Worm (Caenorhabditis elegans) whole organism, mixed stage, embryonic: Measurements from ENCODE around the gene brc-2.

ENCODE experiments used
- M03D4.4 ChIP-seq: sonication (generic microtip); optimal IDR thresholded peaks from 2 replicates; lab custom pipeline; 2017; ENCODE audit warnings: mild to moderate bottlenecking, missing genetic modification characterization, missing compliant biosample characterization
- bed-3 ChIP-seq: fragments of 200-800 bp; sonication (Bioruptor generic); optimal IDR thresholded peaks from 3 replicates; lab custom pipeline; 2018; ENCODE audit warnings: mild to moderate bottlenecking, missing genetic modification characterization, moderate library complexity, missing compliant biosample characterization
- blmp-1 ChIP-seq: fragments of 150-350 bp; optimal IDR thresholded peaks from 2 replicates; lab custom pipeline; 2014; ENCODE audit warnings: missing biosample characterization, missing genetic modification characterization
- ceh-39 ChIP-seq: fragments of 150-350 bp; optimal IDR thresholded peaks from 2 replicates; lab custom pipeline; 2014; ENCODE audit warnings: missing biosample characterization, missing genetic modification characterization
- ceh-43 ChIP-seq: fragments of 200-800 bp; sonication (Bioruptor generic); optimal IDR thresholded peaks from 2 replicates; lab custom pipeline; 2018; ENCODE audit warnings: mild to moderate bottlenecking, missing genetic modification characterization, moderate library complexity, missing compliant biosample characterization
- ceh-83 ChIP-seq: fragments of 200-800 bp; sonication (Bioruptor generic); optimal IDR thresholded peaks from 2 replicates; lab custom pipeline; 2018; ENCODE audit warnings: mild to moderate bottlenecking, missing genetic modification characterization, missing compliant biosample characterization
- ces-1 ChIP-seq: fragments of 150-350 bp; optimal IDR thresholded peaks from 2 replicates; lab custom pipeline; 2014; ENCODE audit warnings: missing biosample characterization, missing genetic modification reagents, missing genetic modification characterization
- cnd-1 ChIP-seq: fragments of 200-800 bp; sonication (Bioruptor generic); optimal IDR thresholded peaks from 2 replicates; lab custom pipeline; 2018; ENCODE audit warnings: mild to moderate bottlenecking, missing genetic modification characterization, missing compliant biosample characterization
- drap-1 ChIP-seq: fragments of 200-800 bp; sonication (Bioruptor generic); optimal IDR thresholded peaks from 3 replicates; lab custom pipeline; 2018; ENCODE audit warnings: mild to moderate bottlenecking, missing genetic modification characterization, missing compliant biosample characterization
- elt-1 ChIP-seq: sonication (generic microtip); optimal IDR thresholded peaks from 2 replicates; lab custom pipeline; 2017; ENCODE audit warnings: missing genetic modification characterization, mild to moderate bottlenecking, missing compliant biosample characterization, antibody characterized with exemption, moderate library complexity, borderline replicate concordance; ENCODE audit not compliant: insufficient read depth
- elt-3 ChIP-seq: fragments of 150-350 bp; optimal IDR thresholded peaks from 2 replicates; lab custom pipeline; 2014; ENCODE audit warnings: missing biosample characterization, missing genetic modification characterization
- flh-1 ChIP-seq: fragments of 200-800 bp; sonication (Bioruptor generic); optimal IDR thresholded peaks from 2 replicates; lab custom pipeline; 2018; ENCODE audit warnings: mild to moderate bottlenecking, missing genetic modification characterization, moderate library complexity, missing compliant biosample characterization
- ham-2 ChIP-seq: fragments of 200-800 bp; sonication (Bioruptor generic); optimal IDR thresholded peaks from 2 replicates; lab custom pipeline; 2018; ENCODE audit warnings: mild to moderate bottlenecking, missing genetic modification characterization, missing compliant biosample characterization
- hlh-1 ChIP-seq: fragments of 150-350 bp; optimal IDR thresholded peaks from 2 replicates; lab custom pipeline; 2014; ENCODE audit warnings: missing biosample characterization, missing genetic modification reagents, missing genetic modification characterization
- lsy-2 ChIP-seq: fragments of 150-350 bp; optimal IDR thresholded peaks from 2 replicates; lab custom pipeline; 2014; ENCODE audit warnings: missing biosample characterization, missing genetic modification characterization
- mep-1 ChIP-seq: fragments of 150-350 bp; optimal IDR thresholded peaks from 2 replicates; lab custom pipeline; 2017; ENCODE audit warnings: missing biosample characterization, missing genetic modification reagents, missing genetic modification characterization, inconsistent platforms
- nhr-12 ChIP-seq: fragments of 150-350 bp; optimal IDR thresholded peaks from 2 replicates; lab custom pipeline; 2014; ENCODE audit warnings: missing biosample characterization, missing genetic modification characterization
- nhr-2 ChIP-seq: fragments of 150-350 bp; optimal IDR thresholded peaks from 2 replicates; lab custom pipeline; 2014; ENCODE audit warnings: missing biosample characterization, missing genetic modification characterization
- nhr-237 ChIP-seq: fragments of 150-350 bp; optimal IDR thresholded peaks from 2 replicates; lab custom pipeline; 2014; ENCODE audit warnings: missing biosample characterization, missing genetic modification characterization
- nhr-28 ChIP-seq: fragments of 150-350 bp; optimal IDR thresholded peaks from 2 replicates; lab custom pipeline; 2014; ENCODE audit warnings: missing biosample characterization, missing genetic modification characterization
- nhr-76 ChIP-seq: sonication (generic microtip); optimal IDR thresholded peaks from 2 replicates; lab custom pipeline; 2017; ENCODE audit warnings: missing biosample characterization, missing genetic modification characterization
- pha-4 ChIP-seq: fragments of 150-350 bp; optimal IDR thresholded peaks from 2 replicates; lab custom pipeline; 2018; ENCODE audit warnings: missing biosample characterization, missing genetic modification reagents, missing genetic modification characterization
- sem-2 ChIP-seq: fragments of 200-800 bp; sonication (Bioruptor generic); optimal IDR thresholded peaks from 2 replicates; lab custom pipeline; 2018; ENCODE audit warnings: mild to moderate bottlenecking, missing genetic modification characterization, missing compliant biosample characterization
- snpc-4 ChIP-seq: fragments of 150-350 bp; optimal IDR thresholded peaks from 2 replicates; lab custom pipeline; 2014; ENCODE audit warnings: missing biosample characterization, missing genetic modification characterization
- sptf-1 ChIP-seq: sonication (generic microtip); optimal IDR thresholded peaks from 2 replicates; lab custom pipeline; 2017; ENCODE audit warnings: mild to moderate bottlenecking, missing genetic modification characterization, moderate library complexity, missing compliant biosample characterization
- tbx-8 ChIP-seq: fragments of 200-800 bp; sonication (Bioruptor generic); optimal IDR thresholded peaks from 2 replicates; lab custom pipeline; 2018; ENCODE audit warnings: mild to moderate bottlenecking, missing genetic modification characterization, moderate library complexity, missing compliant biosample characterization
- unc-120 ChIP-seq: sonication (generic microtip); optimal IDR thresholded peaks from 2 replicates; lab custom pipeline; 2017; ENCODE audit warnings: missing genetic modification characterization, missing compliant biosample characterization; ENCODE audit not compliant: poor library complexity, severe bottlenecking
- unc-39 ChIP-seq: fragments of 150-350 bp; optimal IDR thresholded peaks from 2 replicates; lab custom pipeline; 2014; ENCODE audit warnings: missing biosample characterization, missing genetic modification characterization
- unc-62 ChIP-seq: fragments of 150-350 bp; optimal IDR thresholded peaks from 2 replicates; lab custom pipeline; 2014; ENCODE audit warnings: missing biosample characterization, missing genetic modification reagents, missing genetic modification characterization
- zip-8 ChIP-seq: fragments of 150-350 bp; optimal IDR thresholded peaks from 2 replicates; lab custom pipeline; 2014; ENCODE audit warnings: missing biosample characterization, missing genetic modification characterization

The brc-2 gene

DNA sequence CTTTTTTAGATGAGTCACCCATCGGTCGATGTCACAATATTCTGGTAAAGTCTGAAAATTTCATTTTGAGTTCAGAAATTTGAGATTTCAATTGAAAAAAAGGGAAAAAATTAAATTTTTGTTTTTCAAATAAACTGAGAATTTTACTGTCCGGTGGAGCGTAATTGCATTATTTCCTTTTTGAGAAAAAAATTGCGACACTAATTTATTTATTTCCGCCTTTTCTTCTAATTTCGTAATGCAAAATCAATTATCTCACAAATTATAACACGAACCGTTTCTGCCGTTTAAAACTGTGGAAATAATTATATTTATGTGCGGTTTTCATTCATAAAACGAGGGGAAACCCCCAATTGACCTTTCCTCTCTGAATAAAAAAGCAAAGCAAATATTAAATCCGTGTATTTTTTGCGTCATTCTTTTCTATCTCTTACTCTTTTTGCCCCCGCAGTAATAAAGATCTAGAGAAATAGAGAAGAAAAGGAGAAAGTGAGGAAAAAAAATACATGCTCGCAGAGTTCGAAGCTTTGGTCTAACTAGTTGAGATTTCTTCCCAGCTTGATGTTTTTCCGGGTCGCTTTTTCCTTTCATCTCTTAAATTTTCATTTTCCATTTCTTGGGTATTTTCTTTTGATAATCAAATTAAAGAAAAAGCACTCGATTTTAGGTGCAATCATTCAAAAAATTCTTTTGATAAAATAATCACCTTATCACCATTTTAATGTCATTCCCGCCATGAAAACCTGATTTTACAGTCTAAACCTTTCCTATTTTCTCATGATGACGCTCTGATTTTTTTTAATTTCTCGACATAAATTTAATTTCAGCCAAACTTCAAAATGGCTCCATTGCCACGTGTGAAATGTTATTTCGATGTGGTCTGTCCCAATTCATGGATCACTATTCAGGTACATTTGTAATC lies at the start of gene brc-2, which contains the start of gene T07E3.3:
brc-2 (minus strand) TSS at position 51 of the 922 bp plus-strand sequence.
T07E3.3 (plus strand) TSS at position 822 of the 922 bp plus-strand sequence.
- TF ChIP-seq bed-3 (no peak), ces-1 (GFP tag; lab: Kevin White, UChicago) (peak; percentile 86), ham-2 (GFP tag; lab: Kevin White, UChicago) (no peak), nhr-76 (tag; lab: Kevin White, UChicago) (no peak), elt-3 (tag; lab: Kevin White, UChicago) (no peak), unc-39 (no peak), flh-1 (no peak), elt-1 (no peak), unc-62 (GFP tag; lab: Kevin White, UChicago) (no peak), nhr-2 (tag; lab: Kevin White, UChicago) (no peak), ceh-43 (GFP tag; lab: Kevin White, UChicago) (peak; percentile 41), hlh-1 (tag; lab: Kevin White, UChicago) (no peak), blmp-1 (tag; lab: Kevin White, UChicago) (no peak), ceh-83 (no peak), M03D4.4 (tag; lab: Kevin White, UChicago) (no peak), sem-2 (GFP tag; lab: Kevin White, UChicago) (no peak), lsy-2 (tag; lab: Kevin White, UChicago) (no peak), zip-8 (tag; lab: Kevin White, UChicago) (no peak)

DNA sequence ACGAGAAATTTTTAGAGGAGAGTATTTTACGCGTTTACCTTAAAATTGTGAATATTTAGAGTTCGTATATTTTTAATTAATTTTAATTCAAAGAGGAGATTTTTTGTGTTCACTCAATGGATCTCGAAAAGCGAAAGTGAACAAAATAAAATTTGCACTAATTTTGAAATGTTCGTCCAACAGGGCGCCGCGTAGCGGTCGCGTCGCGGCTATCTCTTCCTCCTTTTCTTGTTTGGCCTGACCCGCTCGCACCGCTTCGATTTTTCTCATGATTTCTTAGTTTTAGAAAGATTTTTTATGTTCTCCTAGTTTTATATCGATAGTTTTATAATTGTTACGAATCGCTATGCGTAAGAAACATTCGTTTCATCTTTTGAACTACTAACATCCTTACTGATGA lies 48.5 kb upstream of the brc-2 start:
- no peak for TF ChIP-seq nhr-2 (tag; lab: Kevin White, UChicago)
- no peak for TF ChIP-seq nhr-28 (tag; lab: Kevin White, UChicago)
- peak; percentile 47 for TF ChIP-seq blmp-1 (tag; lab: Kevin White, UChicago)
- TF ChIP-seq lsy-2 (tag; lab: Kevin White, UChicago) = no peak
- no peak for TF ChIP-seq snpc-4 (tag; lab: Kevin White, UChicago)
- peak; percentile 13 for TF ChIP-seq nhr-237 (tag; lab: Kevin White, UChicago)

DNA sequence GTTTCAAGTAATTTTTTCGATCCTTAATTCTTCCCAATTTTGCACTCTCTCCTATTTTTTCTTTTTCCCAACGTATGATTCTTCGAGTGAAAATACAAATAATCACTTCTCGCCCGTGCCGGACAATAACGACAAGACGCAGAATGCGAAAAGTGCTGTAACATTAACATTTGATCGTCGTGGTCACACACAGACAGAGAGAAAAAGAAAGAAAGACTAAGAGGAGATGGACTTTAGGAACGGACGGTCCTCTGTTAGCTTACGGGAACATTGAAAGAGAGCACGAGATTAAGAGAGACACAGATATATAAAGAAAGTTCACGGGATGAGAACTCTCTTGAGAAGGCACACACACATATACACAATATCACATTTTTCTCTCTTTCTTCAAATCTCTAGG lies 45.0 kb upstream of the brc-2 start:
- TF ChIP-seq mep-1 (tag; lab: Kevin White, UChicago) (no peak), sem-2 (GFP tag; lab: Kevin White, UChicago) (no peak), unc-120 (peak; percentile 53), hlh-1 (tag; lab: Kevin White, UChicago) (peak; percentile 77), zip-8 (tag; lab: Kevin White, UChicago) (no peak), unc-62 (GFP tag; lab: Kevin White, UChicago) (no peak), nhr-237 (tag; lab: Kevin White, UChicago) (no peak), nhr-28 (tag; lab: Kevin White, UChicago) (no peak), M03D4.4 (tag; lab: Kevin White, UChicago) (peak; percentile 22), drap-1 (no peak), nhr-76 (tag; lab: Kevin White, UChicago) (no peak)

DNA sequence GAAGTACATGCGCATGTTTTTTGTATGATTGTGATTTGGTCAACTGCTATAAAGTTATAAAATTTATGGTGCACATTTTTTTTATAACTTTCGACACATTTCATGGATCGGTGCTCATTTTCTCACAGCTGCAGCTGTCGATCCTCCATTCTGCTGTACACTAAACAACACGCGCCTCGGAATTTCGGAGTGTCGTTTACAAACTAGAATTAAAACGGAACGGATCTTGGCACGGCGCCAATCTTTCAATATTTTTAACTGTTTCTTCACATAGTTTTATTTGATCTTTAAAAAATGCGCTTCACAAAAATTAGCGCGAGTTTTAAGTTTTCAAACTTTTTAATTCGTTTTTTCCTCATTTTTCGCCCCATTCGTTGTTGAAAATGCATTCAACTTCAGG lies 43.5 kb upstream of the brc-2 start, which contains the start of gene let-711:
let-711 (plus strand) TSS at position 337 of the 400 bp plus-strand sequence.
- TF ChIP-seq hlh-1 (tag; lab: Kevin White, UChicago) = peak; percentile 58
- no peak for TF ChIP-seq ces-1 (GFP tag; lab: Kevin White, UChicago)
- TF ChIP-seq, all 35 proteins: peak for 1

DNA sequence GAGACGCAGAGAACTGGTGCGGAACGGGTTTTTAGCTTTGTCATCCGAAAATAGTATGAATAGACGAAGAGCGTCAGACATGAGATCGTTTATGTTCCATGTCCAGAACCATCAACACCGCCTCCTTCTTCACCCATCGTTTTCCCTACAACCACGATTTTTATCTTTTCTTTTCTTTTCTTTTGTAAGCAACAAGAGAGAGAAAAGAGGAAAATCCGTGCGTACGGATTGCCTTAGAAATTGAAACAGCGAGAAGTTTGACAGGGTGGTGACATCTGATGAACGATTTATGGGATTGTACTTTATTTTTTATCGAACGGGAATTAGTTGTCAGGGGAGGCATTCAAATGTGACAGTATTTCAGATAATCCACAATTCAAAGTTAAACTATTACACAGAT lies 42.8 kb upstream of the brc-2 start, which contains the start of gene abu-13:
abu-13 (minus strand) TSS at position 152 of the 400 bp plus-strand sequence.
- TF ChIP-seq pha-4 = no peak
- no peak for TF ChIP-seq nhr-237 (tag; lab: Kevin White, UChicago)
- TF ChIP-seq, all 35 proteins: peak for 0

DNA sequence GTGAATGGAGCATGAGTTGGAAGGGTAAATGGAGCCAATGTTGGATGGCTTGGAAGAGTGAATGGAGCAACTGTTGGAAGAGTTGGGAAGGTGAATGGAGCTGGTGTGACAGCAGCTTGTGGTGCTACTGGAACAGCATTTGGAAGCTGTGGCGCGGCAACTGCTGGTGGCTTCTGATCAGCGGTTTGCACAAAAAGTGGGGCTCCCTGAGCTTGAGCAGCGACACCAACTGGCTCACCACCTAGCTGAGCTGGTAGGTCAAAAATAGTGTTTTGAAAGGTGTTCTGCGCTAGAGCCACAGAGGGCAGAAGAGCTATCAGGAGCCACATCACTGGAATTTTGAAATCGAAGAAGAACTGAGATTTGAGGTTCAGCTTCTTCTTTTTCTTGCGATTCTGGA lies 42.4 kb upstream of the brc-2 start:
- TF ChIP-seq lsy-2 (tag; lab: Kevin White, UChicago) = no peak
- no peak for TF ChIP-seq cnd-1
- no peak for TF ChIP-seq tbx-8 (GFP tag; lab: Kevin White, UChicago)
- no peak for TF ChIP-seq zip-8 (tag; lab: Kevin White, UChicago)
- TF ChIP-seq sem-2 (GFP tag; lab: Kevin White, UChicago) = no peak
- no peak for TF ChIP-seq sptf-1 (tag; lab: Kevin White, UChicago)
- TF ChIP-seq pha-4 = no peak
- no peak for TF ChIP-seq nhr-28 (tag; lab: Kevin White, UChicago)
- no peak for TF ChIP-seq elt-1
- TF ChIP-seq blmp-1 (tag; lab: Kevin White, UChicago) = no peak
- no peak for TF ChIP-seq unc-39
- no peak for TF ChIP-seq nhr-12 (tag; lab: Kevin White, UChicago)
- no peak for TF ChIP-seq mep-1 (tag; lab: Kevin White, UChicago)
- TF ChIP-seq elt-3 (tag; lab: Kevin White, UChicago) = no peak
- no peak for TF ChIP-seq ceh-39 (tag; lab: Kevin White, UChicago)
- TF ChIP-seq nhr-76 (tag; lab: Kevin White, UChicago) = no peak
- no peak for TF ChIP-seq drap-1
